Worm (Caenorhabditis elegans): ENCODE data around the gene F58A4.1.

F58A4.1 gene

ce11 chrIII:9590212-9590611, 8.1 kb upstream of the F58A4.1 start:
- TF ChIP-seq hlh-26 (GFP tag; conservative IDR thresholded peaks at IDR 0.05) (no peak), ets-4 (GFP tag; optimal IDR thresholded peaks at IDR 0.05) (peak; percentile 24), rec-8 (tag; optimal IDR thresholded peaks at IDR 0.05) (no peak), cebp-1 (GFP tag; IDR thresholded peaks at IDR 0.05) (no peak), cebp-1 (tag; optimal IDR thresholded peaks at IDR 0.05) (peak; percentile 54), repo-1 (tag; optimal IDR thresholded peaks at IDR 0.05) (no peak), nhr-80 (tag; optimal IDR thresholded peaks at IDR 0.05) (peak; percentile 80)

- no peak for TF ChIP-seq mcd-1 (GFP tag; IDR thresholded peaks at IDR 0.05)
- TF ChIP-seq nhr-80 (tag; optimal IDR thresholded peaks at IDR 0.05): peak; percentile 78
Observed at ce11 chrIII:9592118-9592517, 6.2 kb upstream of the F58A4.1 start, which contains the start of gene acox-1.5. TSS of gene acox-1.5 (minus strand) at chrIII:9592192.

- TF ChIP-seq nhr-120 (GFP tag; IDR thresholded peaks at IDR 0.05) (no peak), B0336.3 (GFP tag; IDR thresholded peaks at IDR 0.05) (no peak), F55B11.4 (tag; optimal IDR thresholded peaks at IDR 0.05; ENCODE audit: borderline replicate concordance, insufficient read depth) (no peak), hrde-1 (tag; optimal IDR thresholded peaks at IDR 0.05; ENCODE audit: borderline replicate concordance) (no peak), F39B2.1 (GFP tag; IDR thresholded peaks at IDR 0.05) (no peak), lag-1 (GFP tag; IDR thresholded peaks at IDR 0.05) (no peak), bed-2 (GFP tag; IDR thresholded peaks at IDR 0.05) (no peak), B0019.2 (GFP tag; conservative IDR thresholded peaks at IDR 0.05) (no peak), nhr-80 (tag; optimal IDR thresholded peaks at IDR 0.05) (no peak), zfh-2 (GFP tag; conservative IDR thresholded peaks at IDR 0.05) (no peak)
Observed at ce11 chrIII:9595563-9595962, 2.7 kb upstream of the F58A4.1 start, which contains the start of gene rom-2. TSS of gene rom-2 (minus strand) at chrIII:9595663.

ce11 chrIII:9597044-9597443, 1.2 kb upstream of the F58A4.1 start, which contains the start of gene C48B4.12:
TSS of gene C48B4.12 (plus strand) at chrIII:9597344.
- TF ChIP-seq lin-54 (GFP tag; optimal IDR thresholded peaks at IDR 0.05): no peak
- no peak for TF ChIP-seq snpc-1.3 (tag; optimal IDR thresholded peaks at IDR 0.05; ENCODE audit: insufficient read depth)
- no peak for TF ChIP-seq madf-3 (GFP tag; IDR thresholded peaks at IDR 0.05)
- TF ChIP-seq B0019.2 (GFP tag; conservative IDR thresholded peaks at IDR 0.05): no peak
- TF ChIP-seq pha-4 (tag; optimal IDR thresholded peaks at IDR 0.05): no peak
- no peak for TF ChIP-seq sdz-38 (tag; optimal IDR thresholded peaks at IDR 0.05)
- no peak for TF ChIP-seq ztf-25 (GFP tag; IDR thresholded peaks at IDR 0.05)
- TF ChIP-seq nhr-120 (GFP tag; IDR thresholded peaks at IDR 0.05): no peak
- TF ChIP-seq chd-7 (tag; optimal IDR thresholded peaks at IDR 0.05): no peak
- TF ChIP-seq sptf-2 (GFP tag; optimal IDR thresholded peaks at IDR 0.05): no peak

ce11 chrIII:9600645-9601044, 2.4 kb downstream of the F58A4.1 start, which contains the start of gene F58A4.2:
TSS of gene F58A4.2 (minus strand) at chrIII:9600745.
- TF ChIP-seq efl-1 (GFP tag; optimal IDR thresholded peaks at IDR 0.05) (peak; percentile 26), bed-2 (GFP tag; IDR thresholded peaks at IDR 0.05) (no peak), ztf-6 (GFP tag; IDR thresholded peaks at IDR 0.05) (no peak), pha-4 (tag; optimal IDR thresholded peaks at IDR 0.05) (no peak)

ce11 chrIII:9608650-9609049, 10.4 kb downstream of the F58A4.1 start, which contains the start of gene clec-161:
TSS of gene clec-161 (minus strand) at chrIII:9608750.
- TF ChIP-seq F23B12.7 (tag; optimal IDR thresholded peaks at IDR 0.05; ENCODE audit: insufficient read depth) (no peak), xnd-1 (tag; optimal IDR thresholded peaks at IDR 0.05) (no peak), aptf-2 (GFP tag; conservative IDR thresholded peaks at IDR 0.05) (no peak), sdz-38 (tag; optimal IDR thresholded peaks at IDR 0.05) (no peak), tlf-1 (GFP tag; optimal IDR thresholded peaks at IDR 0.05) (no peak), snpc-1.3 (tag; optimal IDR thresholded peaks at IDR 0.05; ENCODE audit: insufficient read depth) (no peak), C17E4.6 (GFP tag; IDR thresholded peaks at IDR 0.05) (no peak), ceh-58 (GFP tag; IDR thresholded peaks at IDR 0.05) (no peak), attf-5 (GFP tag; optimal IDR thresholded peaks at IDR 0.05) (no peak), somi-1 (GFP tag; optimal IDR thresholded peaks at IDR 0.05) (no peak), snpc-1.1 (tag; optimal IDR thresholded peaks at IDR 0.05; ENCODE audit: insufficient read depth) (no peak), nfya-1 (tag; optimal IDR thresholded peaks at IDR 0.05; ENCODE audit: borderline replicate concordance, insufficient read depth) (no peak), F39B2.1 (GFP tag; IDR thresholded peaks at IDR 0.05) (no peak), bed-2 (GFP tag; IDR thresholded peaks at IDR 0.05) (no peak), lin-35 (GFP tag; optimal IDR thresholded peaks at IDR 0.05) (no peak), B0035.1 (tag; optimal IDR thresholded peaks at IDR 0.05) (no peak)

Measured in whole organism, young adult.